Worm (Caenorhabditis elegans) whole organism, L4/young adult: ENCODE data around the gene pept-2.

Source experiments
- W03F9.2 ChIP-seq: fragments of 150-350 bp; optimal IDR thresholded peaks from 2 replicates; lab custom pipeline; 2014; ENCODE audit warnings: missing biosample characterization, missing genetic modification characterization
- dao-5 ChIP-seq: sonication (generic microtip); optimal IDR thresholded peaks from 2 replicates; lab custom pipeline; 2016; ENCODE audit warnings: missing genotype, missing genetic modification characterization, moderate library complexity, missing compliant biosample characterization
- him-1 ChIP-seq: sonication (generic microtip); optimal IDR thresholded peaks from 2 replicates; lab custom pipeline; 2016; ENCODE audit warnings: missing genotype, missing genetic modification reagents, missing genetic modification characterization, missing compliant biosample characterization

pept-2 gene

ce11 chrIV:10811388-10811787 is 20.9 kb downstream of the pept-2 start:
- TF ChIP-seq dao-5 (tag; lab: Kevin White, UChicago) = no peak
- TF ChIP-seq him-1 (tag; lab: Kevin White, UChicago) = no peak
- TF ChIP-seq W03F9.2 (tag; lab: Kevin White, UChicago) = no peak

- TF ChIP-seq him-1 (tag; lab: Kevin White, UChicago) (no peak), W03F9.2 (tag; lab: Kevin White, UChicago) (no peak), dao-5 (tag; lab: Kevin White, UChicago) (no peak)
Observed at ce11 chrIV:10812099-10812498, 21.6 kb downstream of the pept-2 start, which contains the start of gene miz-1. miz-1 (plus strand) TSS chrIV:10812399.

DNA sequence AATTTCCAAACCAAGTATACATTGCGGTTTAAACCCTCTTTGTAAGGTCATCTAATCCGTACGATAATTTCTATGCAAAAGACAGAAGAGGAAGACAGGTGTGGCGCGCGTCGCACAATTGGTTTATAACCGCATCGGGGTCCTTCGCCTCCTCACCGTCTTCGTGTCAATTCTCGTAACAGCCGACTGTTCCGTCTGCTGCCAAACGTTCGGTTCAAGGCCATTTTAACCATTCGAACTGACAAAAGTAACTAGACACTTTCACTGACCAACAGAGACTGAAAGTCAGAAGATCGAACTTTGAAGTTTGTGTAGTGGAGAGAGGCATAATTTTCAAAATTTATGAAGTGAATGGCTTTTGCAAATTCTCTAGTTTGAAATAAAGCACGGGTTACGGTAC is 25.5 kb downstream of the pept-2 start:
- TF ChIP-seq dao-5 (tag; lab: Kevin White, UChicago) (no peak), W03F9.2 (tag; lab: Kevin White, UChicago) (no peak), him-1 (tag; lab: Kevin White, UChicago) (no peak)

ce11 chrIV:10817030-10817429 is 26.6 kb downstream of the pept-2 start:
- TF ChIP-seq W03F9.2 (tag; lab: Kevin White, UChicago) = no peak
- TF ChIP-seq him-1 (tag; lab: Kevin White, UChicago) = no peak
- no peak for TF ChIP-seq dao-5 (tag; lab: Kevin White, UChicago)

DNA sequence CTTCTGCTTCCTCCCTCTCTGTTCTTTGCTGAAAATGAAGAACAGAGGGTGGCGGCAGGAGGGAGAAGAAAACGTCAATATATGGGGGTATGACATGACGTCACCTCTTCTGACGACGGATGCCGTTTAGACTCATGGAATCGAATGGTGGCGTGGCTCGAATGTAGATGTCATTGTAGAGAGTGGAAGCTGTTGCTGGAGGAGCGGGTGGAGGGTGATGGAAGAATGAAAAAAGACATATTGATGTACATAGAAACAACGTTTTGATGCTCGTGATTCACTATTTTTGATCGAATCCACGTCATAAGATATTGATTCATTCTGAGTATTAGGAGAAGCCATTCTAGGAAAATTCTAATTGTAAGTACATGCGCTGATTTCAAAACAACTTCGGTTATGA is 28.6 kb downstream of the pept-2 start:
- TF ChIP-seq W03F9.2 (tag; lab: Kevin White, UChicago) (no peak), dao-5 (tag; lab: Kevin White, UChicago) (no peak), him-1 (tag; lab: Kevin White, UChicago) (no peak)

ce11 chrIV:10820114-10820513 is 29.7 kb downstream of the pept-2 start:
- TF ChIP-seq dao-5 (tag; lab: Kevin White, UChicago) = no peak
- TF ChIP-seq him-1 (tag; lab: Kevin White, UChicago) = no peak
- TF ChIP-seq W03F9.2 (tag; lab: Kevin White, UChicago) = no peak

- TF ChIP-seq him-1 (tag; lab: Kevin White, UChicago) (no peak), W03F9.2 (tag; lab: Kevin White, UChicago) (no peak), dao-5 (tag; lab: Kevin White, UChicago) (no peak)
Observed at ce11 chrIV:10820837-10821671, 30.6 kb downstream of the pept-2 start.

DNA sequence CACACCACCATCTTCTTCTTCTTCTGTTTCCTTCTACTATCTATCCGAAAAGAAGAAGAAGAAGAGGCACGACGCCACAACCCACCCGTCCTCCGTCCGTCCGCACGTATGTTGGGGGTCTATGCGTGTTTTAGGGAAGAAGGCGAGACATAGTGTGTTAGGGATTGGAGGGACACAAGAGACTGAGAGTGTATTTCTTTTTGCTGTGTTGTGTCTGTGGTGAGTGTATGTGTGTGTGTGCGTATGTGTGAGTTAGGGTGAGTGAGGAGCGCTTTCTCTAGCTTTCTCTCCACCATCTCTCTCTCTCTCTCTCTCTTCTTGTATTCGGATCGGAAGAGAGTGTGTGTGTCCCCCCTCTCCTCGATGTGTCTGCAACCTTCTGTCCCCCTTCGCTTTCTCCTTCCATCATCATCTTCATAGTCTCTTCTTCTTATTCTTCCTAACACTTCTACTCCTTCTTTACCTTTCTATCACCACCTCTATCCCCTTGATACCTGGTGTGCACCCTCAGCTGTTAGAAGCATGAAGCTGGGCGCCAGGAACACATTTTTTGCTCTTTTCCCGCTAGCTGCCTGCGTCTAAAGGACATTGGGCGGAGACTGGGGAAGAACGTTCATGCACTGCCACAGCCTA is 31.3 kb downstream of the pept-2 start:
- peak; percentile 65 for TF ChIP-seq him-1 (tag; lab: Kevin White, UChicago)
- peak; percentile 57 for TF ChIP-seq dao-5 (tag; lab: Kevin White, UChicago)
- peak; percentile 39 for TF ChIP-seq W03F9.2 (tag; lab: Kevin White, UChicago)

DNA sequence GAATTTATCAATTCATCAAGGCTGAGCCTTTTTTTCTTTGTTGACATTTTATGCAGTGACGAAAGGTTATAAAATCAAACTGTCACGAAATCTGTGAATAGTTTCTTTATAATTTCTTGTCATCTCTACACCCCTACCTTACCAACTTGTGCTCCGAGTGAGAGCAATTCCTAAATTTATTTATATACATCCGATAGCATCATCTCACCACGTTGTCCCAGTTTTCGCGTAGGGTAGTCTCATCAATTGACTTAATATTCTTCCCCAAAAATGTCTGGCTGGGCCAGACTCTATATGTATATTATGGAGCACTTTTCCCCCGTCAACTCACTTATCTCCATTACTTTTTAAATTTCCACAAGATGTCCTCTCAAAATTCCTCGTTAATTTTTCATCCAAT is 34.9 kb downstream of the pept-2 start:
- TF ChIP-seq him-1 (tag; lab: Kevin White, UChicago) = no peak
- no peak for TF ChIP-seq dao-5 (tag; lab: Kevin White, UChicago)
- TF ChIP-seq W03F9.2 (tag; lab: Kevin White, UChicago) = no peak

DNA sequence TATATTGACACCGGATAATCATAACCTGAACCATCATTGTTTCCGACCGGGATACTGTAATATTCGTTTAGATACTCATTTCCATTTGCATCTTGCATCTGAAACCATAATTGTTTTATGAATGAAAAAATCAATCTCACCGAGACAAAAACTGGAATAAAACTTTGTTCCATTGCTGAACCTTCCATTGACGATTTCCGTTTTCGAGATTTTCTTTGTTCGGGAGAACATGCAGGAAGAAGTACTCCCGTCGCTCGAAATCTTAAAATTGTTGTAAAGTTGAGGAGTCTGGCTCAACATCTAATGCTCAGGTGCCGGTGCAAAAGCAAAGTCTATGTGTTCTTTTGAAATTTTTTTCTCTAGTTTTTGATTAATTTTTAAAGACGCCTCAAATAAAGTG is 35.6 kb downstream of the pept-2 start:
- peak; percentile 69 for TF ChIP-seq him-1 (tag; lab: Kevin White, UChicago)
- TF ChIP-seq dao-5 (tag; lab: Kevin White, UChicago) = no peak

DNA sequence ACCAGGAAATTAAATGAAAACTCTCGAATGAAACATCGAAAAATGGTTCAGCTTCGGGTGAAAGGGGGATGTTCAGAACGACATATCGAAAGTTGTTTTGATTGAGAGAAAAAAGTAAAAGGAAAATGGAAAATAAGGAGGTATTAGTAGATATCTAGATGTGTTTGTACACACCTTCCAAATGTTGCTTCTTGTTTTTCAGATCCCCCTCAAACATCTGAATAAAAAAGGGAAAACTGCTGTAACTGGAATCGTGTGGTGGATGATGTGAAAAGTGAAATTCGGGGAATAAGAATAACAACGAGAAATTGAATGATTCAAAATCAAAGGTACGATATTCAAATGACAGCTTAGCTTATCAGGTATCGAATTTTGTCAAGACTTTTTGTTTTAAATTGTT is 37.6 kb downstream of the pept-2 start, which contains the start of gene npax-3:
Gene npax-3, minus strand, starts transcription at position 101 of the 400 bp plus-strand sequence.
- TF ChIP-seq him-1 (tag; lab: Kevin White, UChicago) = no peak
- no peak for TF ChIP-seq dao-5 (tag; lab: Kevin White, UChicago)
- no peak for TF ChIP-seq W03F9.2 (tag; lab: Kevin White, UChicago)

- no peak for TF ChIP-seq W03F9.2 (tag; lab: Kevin White, UChicago)
- TF ChIP-seq him-1 (tag; lab: Kevin White, UChicago) = no peak
- no peak for TF ChIP-seq dao-5 (tag; lab: Kevin White, UChicago)
Observed at ce11 chrIV:10832148-10832547, 41.7 kb downstream of the pept-2 start, which contains the start of gene best-15. best-15 (minus strand) TSS chrIV:10832248.

DNA sequence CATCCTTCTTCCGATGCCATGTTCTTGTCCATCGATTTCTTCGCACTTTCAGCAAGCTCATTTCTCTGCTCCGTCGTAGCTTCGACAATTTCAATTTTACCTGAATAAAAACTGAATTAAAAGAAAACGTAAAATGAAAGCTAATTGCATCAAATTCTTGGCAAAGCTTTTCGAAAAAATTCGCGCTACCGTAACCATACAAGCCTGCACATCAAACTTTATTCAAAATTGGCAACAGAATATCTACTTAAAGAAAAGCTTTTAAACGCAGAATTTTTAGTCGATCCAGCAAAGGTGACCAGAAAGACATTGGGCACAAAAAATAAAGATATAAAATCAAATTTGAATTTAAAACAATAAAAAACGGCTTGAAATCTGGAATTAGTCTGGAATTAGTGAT is 51.8 kb downstream of the pept-2 start:
- TF ChIP-seq him-1 (tag; lab: Kevin White, UChicago) = no peak
- TF ChIP-seq dao-5 (tag; lab: Kevin White, UChicago) = no peak
- no peak for TF ChIP-seq W03F9.2 (tag; lab: Kevin White, UChicago)
